Fruit fly (Drosophila melanogaster) whole organism, prepupa: ENCODE data around the gene Marcal1.

ENCODE experiments used
- Blimp-1 ChIP-seq: fragments of 200-800 bp; sonication (Bioruptor generic); optimal IDR thresholded peaks from 3 replicates; lab custom pipeline; 2017; ENCODE audit warnings: missing biosample characterization, missing genetic modification characterization, mild to moderate bottlenecking, moderate library complexity, missing genetic modification reagents
- CG10631 ChIP-seq: fragments of 200-800 bp; sonication (Bioruptor generic); optimal IDR thresholded peaks from 2 replicates; lab custom pipeline; 2016; ENCODE audit warnings: missing biosample characterization, missing genetic modification characterization
- CG10669 ChIP-seq: fragments of 200-800 bp; sonication (Bioruptor generic); optimal IDR thresholded peaks from 3 replicates; lab custom pipeline; 2018; ENCODE audit warnings: missing biosample characterization, mild to moderate bottlenecking, missing genetic modification characterization, moderate library complexity
- CG11762 ChIP-seq: fragments of 200-800 bp; sonication (Bioruptor generic); optimal IDR thresholded peaks from 3 replicates; lab custom pipeline; 2016; ENCODE audit warnings: missing biosample characterization, missing genetic modification characterization; ENCODE audit not compliant: insufficient read depth
- CG11902 ChIP-seq: fragments of 200-800 bp; sonication (Bioruptor generic); optimal IDR thresholded peaks from 3 replicates; lab custom pipeline; 2016; ENCODE audit warnings: missing biosample characterization, missing genetic modification characterization
- CG15336 ChIP-seq: fragments of 200-800 bp; sonication (Bioruptor generic); IDR thresholded peaks from 2 replicates; pipeline ENCODE4 v1.3.6; 2022; ENCODE audit warnings: missing biosample characterization, missing genetic modification characterization
- CG1621 ChIP-seq: fragments of 200-800 bp; sonication (Bioruptor generic); optimal IDR thresholded peaks from 3 replicates; lab custom pipeline; 2018; ENCODE audit warnings: missing biosample characterization, mild to moderate bottlenecking, missing genetic modification characterization
- CG3032 ChIP-seq: fragments of 200-800 bp; optimal IDR thresholded peaks from 2 replicates; lab custom pipeline; 2019; ENCODE audit warnings: missing biosample characterization, mild to moderate bottlenecking, missing genetic modification characterization, moderate library complexity
- CG31627 ChIP-seq: fragments of 200-800 bp; sonication (Bioruptor generic); optimal IDR thresholded peaks from 3 replicates; lab custom pipeline; 2016; ENCODE audit warnings: missing biosample characterization, missing genetic modification characterization
- CG34406 ChIP-seq: fragments of 200-800 bp; sonication (Bioruptor generic); optimal IDR thresholded peaks from 3 replicates; lab custom pipeline; 2016; ENCODE audit warnings: missing biosample characterization, missing genetic modification characterization
- CG3919 ChIP-seq: fragments of 200-800 bp; sonication (Bioruptor generic); optimal IDR thresholded peaks from 3 replicates; lab custom pipeline; 2016; ENCODE audit warnings: missing biosample characterization, missing genetic modification characterization
- CG4318 ChIP-seq: fragments of 200-800 bp; sonication (Bioruptor generic); optimal IDR thresholded peaks from 3 replicates; lab custom pipeline; 2017; ENCODE audit warnings: missing biosample characterization, mild to moderate bottlenecking, missing genetic modification characterization
- CG6163 ChIP-seq: fragments of 200-800 bp; sonication (Bioruptor generic); IDR thresholded peaks from 3 replicates; pipeline ENCODE4 v1.3.6; 2022; ENCODE audit warnings: missing biosample characterization, missing genetic modification characterization
- CG6276 ChIP-seq: fragments of 200-800 bp; sonication (Bioruptor generic); optimal IDR thresholded peaks from 2 replicates; lab custom pipeline; 2017; ENCODE audit warnings: missing biosample characterization, mild to moderate bottlenecking, missing genetic modification characterization
- CG6792 ChIP-seq: fragments of 200-800 bp; sonication (Bioruptor generic); optimal IDR thresholded peaks from 3 replicates; lab custom pipeline; 2016; ENCODE audit warnings: missing biosample characterization, missing genetic modification characterization
- CG6854 ChIP-seq: fragments of 200-800 bp; sonication (Bioruptor generic); optimal IDR thresholded peaks from 2 replicates; lab custom pipeline; 2017; ENCODE audit warnings: missing biosample characterization, mild to moderate bottlenecking, missing genetic modification characterization
- CG7368 ChIP-seq: fragments of 200-800 bp; sonication (Bioruptor generic); optimal IDR thresholded peaks from 3 replicates; lab custom pipeline; 2016; ENCODE audit warnings: missing biosample characterization, missing genetic modification characterization
- CG8119 ChIP-seq: fragments of 200-800 bp; sonication (Bioruptor generic); IDR thresholded peaks from 3 replicates; pipeline ENCODE4 v1.3.6; 2022; ENCODE audit warnings: missing biosample characterization, missing genetic modification characterization
- CG8632 ChIP-seq: fragments of 200-800 bp; sonication (Bioruptor generic); optimal IDR thresholded peaks from 3 replicates; lab custom pipeline; 2016; ENCODE audit warnings: missing biosample characterization, missing genetic modification characterization
- Eip75B ChIP-seq: fragments of 200-800 bp; sonication (Bioruptor generic); optimal IDR thresholded peaks from 3 replicates; lab custom pipeline; 2016; ENCODE audit warnings: missing biosample characterization, missing genetic modification characterization
- Eip78C ChIP-seq: fragments of 200-800 bp; sonication (Bioruptor generic); peaks from one replicate; lab custom pipeline; 2016; ENCODE audit warnings: missing biosample characterization, missing genetic modification characterization
- Eip93F ChIP-seq: fragments of 200-800 bp; sonication (Bioruptor generic); optimal IDR thresholded peaks from 2 replicates; lab custom pipeline; 2016; ENCODE audit warnings: missing biosample characterization, mild to moderate bottlenecking, missing genetic modification characterization
- Ets21C ChIP-seq: fragments of 200-800 bp; sonication (Bioruptor generic); optimal IDR thresholded peaks from 3 replicates; lab custom pipeline; 2016; ENCODE audit warnings: missing biosample characterization, missing genetic modification characterization
- Ets96B ChIP-seq: fragments of 200-800 bp; optimal IDR thresholded peaks from 2 replicates; lab custom pipeline; 2019; ENCODE audit warnings: missing biosample characterization, mild to moderate bottlenecking, missing genetic modification characterization, moderate library complexity
- Gug ChIP-seq: fragments of 200-800 bp; sonication (Bioruptor generic); IDR thresholded peaks from 2 replicates; pipeline ENCODE4 v1.3.6; 2022; ENCODE audit warnings: missing biosample characterization, missing genetic modification characterization
- Hr38 ChIP-seq: sonication (Bioruptor generic); optimal IDR thresholded peaks from 2 replicates; lab custom pipeline; 2016; ENCODE audit warnings: missing biosample characterization, missing genetic modification characterization
- Hr39 ChIP-seq: fragments of 200-800 bp; sonication (Bioruptor generic); optimal IDR thresholded peaks from 2 replicates; lab custom pipeline; 2016; ENCODE audit warnings: missing biosample characterization, missing genetic modification characterization
- Hr4 ChIP-seq: fragments of 200-800 bp; sonication (Bioruptor generic); optimal IDR thresholded peaks from 3 replicates; lab custom pipeline; 2016; ENCODE audit warnings: missing biosample characterization, missing genetic modification characterization
- Met ChIP-seq: fragments of 200-800 bp; sonication (Bioruptor generic); optimal IDR thresholded peaks from 3 replicates; lab custom pipeline; 2016; ENCODE audit warnings: missing biosample characterization, missing genetic modification characterization
- OdsH ChIP-seq: fragments of 200-800 bp; sonication (Bioruptor generic); optimal IDR thresholded peaks from 3 replicates; lab custom pipeline; 2016; ENCODE audit warnings: missing biosample characterization, missing genetic modification characterization
- Smox ChIP-seq: fragments of 200-800 bp; sonication (Bioruptor generic); optimal IDR thresholded peaks from 3 replicates; lab custom pipeline; 2016; ENCODE audit warnings: missing biosample characterization, missing genetic modification characterization
- achi ChIP-seq: fragments of 200-800 bp; sonication (Bioruptor generic); optimal IDR thresholded peaks from 3 replicates; lab custom pipeline; 2016; ENCODE audit warnings: missing biosample characterization, missing genetic modification characterization
- acj6 ChIP-seq: fragments of 200-800 bp; sonication (Bioruptor generic); optimal IDR thresholded peaks from 3 replicates; lab custom pipeline; 2016; ENCODE audit warnings: missing biosample characterization, missing genetic modification characterization
- cyc ChIP-seq: fragments of 200-800 bp; sonication (Bioruptor generic); optimal IDR thresholded peaks from 3 replicates; lab custom pipeline; 2016; ENCODE audit warnings: missing biosample characterization, missing genetic modification characterization
- dac ChIP-seq: fragments of 200-800 bp; sonication (Bioruptor generic); optimal IDR thresholded peaks from 2 replicates; lab custom pipeline; 2017; ENCODE audit warnings: missing biosample characterization, mild to moderate bottlenecking, missing genetic modification characterization
- dsx ChIP-seq: fragments of 200-800 bp; optimal IDR thresholded peaks from 3 replicates; lab custom pipeline; 2019; ENCODE audit warnings: missing biosample characterization, mild to moderate bottlenecking, missing genetic modification characterization, moderate library complexity; ENCODE audit not compliant: poor library complexity, severe bottlenecking
- eg ChIP-seq: fragments of 200-800 bp; sonication (Bioruptor generic); IDR thresholded peaks from 3 replicates; pipeline ENCODE4 v1.3.6; 2022; ENCODE audit warnings: missing biosample characterization, missing genetic modification characterization
- esn ChIP-seq: fragments of 200-800 bp; sonication (Bioruptor generic); optimal IDR thresholded peaks from 2 replicates; lab custom pipeline; 2016; ENCODE audit warnings: missing biosample characterization, mild to moderate bottlenecking, missing genetic modification characterization, moderate library complexity
- fd59A ChIP-seq: fragments of 200-800 bp; sonication (Bioruptor generic); optimal IDR thresholded peaks from 2 replicates; lab custom pipeline; 2017; ENCODE audit warnings: missing biosample characterization, mild to moderate bottlenecking, missing genetic modification characterization, missing genetic modification reagents
- fd85E ChIP-seq: fragments of 200-800 bp; sonication (Bioruptor generic); optimal IDR thresholded peaks from 3 replicates; lab custom pipeline; 2016; ENCODE audit warnings: missing biosample characterization, missing genetic modification characterization
- fkh ChIP-seq: fragments of 200-800 bp; sonication (Bioruptor generic); optimal IDR thresholded peaks from 3 replicates; lab custom pipeline; 2017; ENCODE audit warnings: missing biosample characterization, mild to moderate bottlenecking, missing genetic modification characterization, moderate library complexity
- net ChIP-seq: fragments of 200-800 bp; sonication (Bioruptor generic); optimal IDR thresholded peaks from 3 replicates; lab custom pipeline; 2016; ENCODE audit warnings: missing biosample characterization, missing genetic modification characterization
- pdm3 ChIP-seq: fragments of 200-800 bp; sonication (Bioruptor generic); optimal IDR thresholded peaks from 3 replicates; lab custom pipeline; 2016; ENCODE audit warnings: missing biosample characterization, missing genetic modification characterization
- salr ChIP-seq, 2 experiments: fragments of 200-800 bp; sonication (Bioruptor generic); optimal IDR thresholded peaks; 3 replicates each; lab custom pipeline; 2016 to 2018; ENCODE audit warnings: missing biosample characterization in 2 of 2, missing genetic modification characterization in 2 of 2, mild to moderate bottlenecking in 1 of 2
- ss ChIP-seq, 2 experiments: fragments of 200-800 bp; sonication (Bioruptor generic); optimal IDR thresholded peaks; 2 replicates in 1 of 2; 3 replicates in 1 of 2; lab custom pipeline; 2017 to 2018; ENCODE audit warnings: mild to moderate bottlenecking in 2 of 2, missing biosample characterization in 2 of 2, missing genetic modification characterization in 2 of 2, moderate library complexity in 1 of 2
- svp ChIP-seq: fragments of 200-800 bp; sonication (Bioruptor generic); peaks from one replicate; lab custom pipeline; 2016; ENCODE audit warnings: missing biosample characterization, missing genetic modification characterization
- topi ChIP-seq: fragments of 200-800 bp; sonication (Bioruptor generic); optimal IDR thresholded peaks from 3 replicates; lab custom pipeline; 2016; ENCODE audit warnings: missing biosample characterization, missing genetic modification characterization
- vri ChIP-seq: fragments of 200-800 bp; sonication (Bioruptor generic); optimal IDR thresholded peaks from 3 replicates; lab custom pipeline; 2016; ENCODE audit warnings: missing biosample characterization, mild to moderate bottlenecking, missing genetic modification characterization

The Marcal1 gene

dm6 chr2L:4907986-4908385 is 47.3 kb upstream of the Marcal1 start (continued):
- TF ChIP-seq CG6792 (GFP tag; lab: Kevin White, UChicago) (peak; percentile 20), Gug (GFP tag; lab: Robert Waterston, UW) (peak; percentile 65; the same call in 1 of the 2 replicates), pdm3 (GFP tag; lab: Kevin White, UChicago) (peak; percentile 46), Blimp-1 (GFP tag; lab: Kevin White, UChicago) (no peak), achi (GFP tag; lab: Kevin White, UChicago) (peak; percentile 51), CG8632 (GFP tag; lab: Kevin White, UChicago) (peak; percentile 20), net (GFP tag; lab: Kevin White, UChicago) (peak; percentile 74), CG11762 (GFP tag; lab: Kevin White, UChicago) (peak; percentile 33), svp (GFP tag; lab: Kevin White, UChicago) (peak; percentile 59), topi (no peak), CG6276 (GFP tag; lab: Kevin White, UChicago) (peak; percentile 86), CG3919 (GFP tag; lab: Kevin White, UChicago) (peak; percentile 49), CG15336 (GFP tag; lab: Robert Waterston, UW) (peak; percentile 92), Eip75B (no peak), CG6163 (peak; percentile 75; the same call in 2 of the 3 replicates), CG11902 (GFP tag; lab: Kevin White, UChicago) (no peak), CG4318 (GFP tag; lab: Kevin White, UChicago) (peak; percentile 24), Hr38 (GFP tag; lab: Kevin White, UChicago) (no peak), CG10669 (GFP tag; lab: Kevin White, UChicago) (peak; percentile 8), fd85E (GFP tag; lab: Kevin White, UChicago) (no peak), Smox (peak; percentile 11)

- TF ChIP-seq cyc (GFP tag; lab: Kevin White, UChicago): no peak
- no peak for TF ChIP-seq dac
- no peak for TF ChIP-seq fd85E (GFP tag; lab: Kevin White, UChicago)
- peak; percentile 19 for TF ChIP-seq fd59A
- no peak for TF ChIP-seq CG6854
- TF ChIP-seq topi: peak; percentile 26
- TF ChIP-seq Met (GFP tag; lab: Kevin White, UChicago): peak; percentile 23
- TF ChIP-seq dsx (GFP tag; lab: Kevin White, UChicago): peak; percentile 53
- no peak for TF ChIP-seq CG31627 (GFP tag; lab: Kevin White, UChicago)
- TF ChIP-seq Ets96B: peak; percentile 56
- peak; percentile 61 for TF ChIP-seq CG8119
- TF ChIP-seq net (GFP tag; lab: Kevin White, UChicago): no peak
- TF ChIP-seq Gug (GFP tag; lab: Robert Waterston, UW): no peak
- no peak for TF ChIP-seq Hr39 (GFP tag; lab: Kevin White, UChicago)
- TF ChIP-seq ss (GFP tag; optimal IDR thresholded peaks at IDR 0.05; lab: Kevin White, UChicago): peak; percentile 24 to 76
- TF ChIP-seq CG3032: peak; percentile 58
- TF ChIP-seq CG10669 (GFP tag; lab: Kevin White, UChicago): peak; percentile 30
- TF ChIP-seq fkh: peak; percentile 66
- peak; percentile 40 for TF ChIP-seq CG10631 (GFP tag; lab: Kevin White, UChicago)
- peak; percentile 57 for TF ChIP-seq acj6
- TF ChIP-seq CG6276 (GFP tag; lab: Kevin White, UChicago): peak; percentile 5
- peak; percentile 48 for TF ChIP-seq esn (GFP tag; lab: Kevin White, UChicago)
- peak; percentile 9 for TF ChIP-seq CG11762 (GFP tag; lab: Kevin White, UChicago)
- peak; percentile 78 for TF ChIP-seq Eip78C (GFP tag; lab: Kevin White, UChicago)
- no peak for TF ChIP-seq Ets21C
- peak; percentile 54 for TF ChIP-seq CG8632 (GFP tag; lab: Kevin White, UChicago)
- peak; percentile 4 for TF ChIP-seq Hr4
- TF ChIP-seq CG7368 (GFP tag; lab: Kevin White, UChicago): peak; percentile 34
- no peak for TF ChIP-seq salr (GFP tag; optimal IDR thresholded peaks at IDR 0.05; lab: Kevin White, UChicago)
- peak; percentile 57; the same call in 1 of the 3 replicates for TF ChIP-seq CG6163
- TF ChIP-seq CG1621: no peak
- no peak for TF ChIP-seq Blimp-1 (GFP tag; lab: Kevin White, UChicago)
- no peak for TF ChIP-seq Eip93F (GFP tag; lab: Kevin White, UChicago)
- TF ChIP-seq eg (GFP tag; lab: Robert Waterston, UW): no peak
- peak; percentile 52 for TF ChIP-seq CG6792 (GFP tag; lab: Kevin White, UChicago)
- TF ChIP-seq vri (GFP tag; lab: Kevin White, UChicago): no peak
- TF ChIP-seq achi (GFP tag; lab: Kevin White, UChicago): peak; percentile 66
- peak; percentile 73 for TF ChIP-seq CG34406 (GFP tag; lab: Kevin White, UChicago)
- TF ChIP-seq OdsH: peak; percentile 62
- no peak for TF ChIP-seq Eip75B
These were observed 39.6 kb upstream of the Marcal1 start for dm6 chr2L:4915715-4916153.
